Fruit fly (Drosophila melanogaster) whole organism, embryonic: Measurements from ENCODE around the gene CG10959.

Source experiments
- CG10431 ChIP-seq: fragments of 200-800 bp; sonication (Bioruptor generic); optimal IDR thresholded peaks from 3 replicates; lab custom pipeline; 2018; ENCODE audit warnings: missing biosample characterization, mild to moderate bottlenecking, missing genetic modification characterization
- CG10654 ChIP-seq: fragments of 200-800 bp; sonication (Bioruptor generic); optimal IDR thresholded peaks from 2 replicates; lab custom pipeline; 2016; ENCODE audit warnings: missing biosample characterization, missing genetic modification characterization
- CG12071 ChIP-seq: fragments of 200-800 bp; sonication (Bioruptor generic); optimal IDR thresholded peaks from 3 replicates; lab custom pipeline; 2018; ENCODE audit warnings: missing biosample characterization, mild to moderate bottlenecking, missing genetic modification characterization
- CG12744 ChIP-seq: fragments of 200-800 bp; sonication (Bioruptor generic); optimal IDR thresholded peaks from 2 replicates; lab custom pipeline; 2016; ENCODE audit warnings: missing biosample characterization, missing genetic modification characterization
- CG13296 ChIP-seq: fragments of 200-800 bp; sonication (Bioruptor generic); optimal IDR thresholded peaks from 3 replicates; lab custom pipeline; 2018; ENCODE audit warnings: missing biosample characterization, mild to moderate bottlenecking, missing genetic modification characterization
- CG14014 ChIP-seq: fragments of 200-800 bp; sonication (Bioruptor generic); IDR thresholded peaks from 2 replicates; pipeline ENCODE4 v1.3.6; 2022; ENCODE audit warnings: missing biosample characterization, missing genetic modification characterization
- CG15601 ChIP-seq: fragments of 200-800 bp; sonication (Bioruptor generic); optimal IDR thresholded peaks from 3 replicates; lab custom pipeline; 2019; ENCODE audit warnings: missing biosample characterization, mild to moderate bottlenecking, missing genetic modification characterization, moderate library complexity
- CG15696 ChIP-seq: fragments of 200-800 bp; sonication (Bioruptor generic); optimal IDR thresholded peaks from 2 replicates; lab custom pipeline; 2019; ENCODE audit warnings: missing biosample characterization, mild to moderate bottlenecking, missing genetic modification characterization, moderate library complexity
- CG17829 ChIP-seq: fragments of 200-800 bp; optimal IDR thresholded peaks from 2 replicates; lab custom pipeline; 2019; ENCODE audit warnings: missing biosample characterization, mild to moderate bottlenecking, missing genetic modification characterization, moderate library complexity
- CG4404 ChIP-seq: fragments of 200-800 bp; sonication (Bioruptor generic); IDR thresholded peaks from 2 replicates; pipeline ENCODE4 v1.3.6; 2022; ENCODE audit warnings: missing biosample characterization, missing genetic modification characterization
- CG4730 ChIP-seq: fragments of 200-800 bp; sonication (Bioruptor generic); IDR thresholded peaks from 2 replicates; pipeline ENCODE4 v1.3.6; 2022; ENCODE audit warnings: missing biosample characterization, missing genetic modification characterization
- CG5180 ChIP-seq: fragments of 200-800 bp; sonication (Bioruptor generic); optimal IDR thresholded peaks from 3 replicates; lab custom pipeline; 2017; ENCODE audit warnings: missing biosample characterization, missing genetic modification characterization, mild to moderate bottlenecking, moderate library complexity, missing genetic modification reagents
- CG5245 ChIP-seq: fragments of 200-800 bp; sonication (Bioruptor generic); optimal IDR thresholded peaks from 3 replicates; lab custom pipeline; 2016; ENCODE audit warnings: missing biosample characterization, missing genetic modification characterization
- CG6272 ChIP-seq: fragments of 200-800 bp; sonication (Bioruptor generic); IDR thresholded peaks from 2 replicates; pipeline ENCODE4 v1.3.6; 2022; ENCODE audit warnings: missing biosample characterization, missing genetic modification characterization
- Chrac-16 ChIP-seq: fragments of 200-800 bp; sonication (Bioruptor generic); optimal IDR thresholded peaks from 3 replicates; lab custom pipeline; 2016; ENCODE audit warnings: missing biosample characterization, missing genetic modification characterization
- CoRest ChIP-seq: fragments of 200-800 bp; sonication (Bioruptor generic); optimal IDR thresholded peaks from 3 replicates; lab custom pipeline; 2018; ENCODE audit warnings: missing biosample characterization, mild to moderate bottlenecking, missing genetic modification characterization, moderate library complexity
- D19B ChIP-seq: fragments of 200-800 bp; sonication (Bioruptor generic); optimal IDR thresholded peaks from 2 replicates; lab custom pipeline; 2017; ENCODE audit warnings: missing biosample characterization, mild to moderate bottlenecking, missing genetic modification characterization
- Dbx ChIP-seq: fragments of 200-800 bp; sonication (Bioruptor generic); IDR thresholded peaks from 3 replicates; pipeline ENCODE4 v1.3.6; 2022; ENCODE audit warnings: missing biosample characterization, missing genetic modification characterization
- Ets97D ChIP-seq: fragments of 200-800 bp; sonication (Bioruptor generic); optimal IDR thresholded peaks from 3 replicates; lab custom pipeline; 2016; ENCODE audit warnings: missing biosample characterization, missing genetic modification characterization
- Fer2 ChIP-seq: fragments of 200-800 bp; sonication (Bioruptor generic); optimal IDR thresholded peaks from 2 replicates; lab custom pipeline; 2018; ENCODE audit warnings: missing biosample characterization, mild to moderate bottlenecking, missing genetic modification characterization, moderate library complexity
- GATAe ChIP-seq: fragments of 200-800 bp; sonication (Bioruptor generic); conservative IDR thresholded peaks from 2 replicates; pipeline ENCODE4 v1.3.6; 2022; ENCODE audit warnings: missing biosample characterization, missing genetic modification characterization
- HLH54F ChIP-seq: fragments of 200-800 bp; sonication (Bioruptor generic); optimal IDR thresholded peaks from 3 replicates; lab custom pipeline; 2016; ENCODE audit warnings: missing biosample characterization, missing genetic modification characterization
- Hsf ChIP-seq: fragments of 200-800 bp; sonication (Bioruptor generic); optimal IDR thresholded peaks from 3 replicates; lab custom pipeline; 2016; ENCODE audit warnings: missing biosample characterization, missing genetic modification characterization
- MBD-R2 ChIP-seq: fragments of 200-800 bp; sonication (Bioruptor generic); IDR thresholded peaks from 2 replicates; pipeline ENCODE4 v1.3.6; 2022; ENCODE audit warnings: missing biosample characterization, missing genetic modification characterization
- Med ChIP-seq: fragments of 200-800 bp; sonication (Bioruptor generic); peaks from one replicate; lab custom pipeline; 2016; ENCODE audit warnings: missing biosample characterization, missing genetic modification characterization, mild to moderate bottlenecking, inconsistent platforms, moderate library complexity
- Mrtf ChIP-seq: fragments of 200-800 bp; sonication (Bioruptor generic); IDR thresholded peaks from 3 replicates; pipeline ENCODE4 v1.3.6; 2022; ENCODE audit warnings: missing biosample characterization, missing genetic modification characterization
- Scr ChIP-seq: fragments of 200-800 bp; sonication (Bioruptor generic); IDR thresholded peaks from 2 replicates; pipeline ENCODE4 v1.3.6; 2022; ENCODE audit warnings: missing biosample characterization, missing genetic modification characterization; ENCODE audit not compliant: partially characterized antibody
- Sox100B ChIP-seq: fragments of 200-800 bp; sonication (Bioruptor generic); optimal IDR thresholded peaks from 3 replicates; lab custom pipeline; 2018; ENCODE audit warnings: missing biosample characterization, mild to moderate bottlenecking, missing genetic modification characterization
- Sox102F ChIP-seq: fragments of 200-800 bp; sonication (Bioruptor generic); optimal IDR thresholded peaks from 2 replicates; lab custom pipeline; 2018; ENCODE audit warnings: missing biosample characterization, mild to moderate bottlenecking, missing genetic modification characterization, moderate library complexity
- TFAM ChIP-seq: fragments of 200-800 bp; sonication (Bioruptor generic); optimal IDR thresholded peaks from 2 replicates; lab custom pipeline; 2017; ENCODE audit warnings: missing biosample characterization, missing genetic modification characterization, inconsistent platforms
- Vsx1 ChIP-seq: fragments of 200-800 bp; sonication (Bioruptor generic); optimal IDR thresholded peaks from 2 replicates; lab custom pipeline; 2017; ENCODE audit warnings: missing biosample characterization, mild to moderate bottlenecking, missing genetic modification characterization, missing genetic modification reagents
- Xrp1 ChIP-seq: fragments of 200-800 bp; sonication (Bioruptor generic); IDR thresholded peaks from 2 replicates; pipeline ENCODE4 v1.3.6; 2022; ENCODE audit warnings: missing biosample characterization, missing genetic modification characterization
- YL-1 ChIP-seq: fragments of 200-800 bp; sonication (Bioruptor generic); optimal IDR thresholded peaks from 3 replicates; lab custom pipeline; 2017; ENCODE audit warnings: missing biosample characterization, mild to moderate bottlenecking, missing genetic modification characterization
- ara ChIP-seq: fragments of 200-800 bp; sonication (Bioruptor generic); IDR thresholded peaks from 2 replicates; pipeline ENCODE4 v1.3.6; 2022; ENCODE audit warnings: missing biosample characterization, missing genetic modification characterization
- bbx ChIP-seq: fragments of 200-800 bp; sonication (Bioruptor generic); IDR thresholded peaks from 2 replicates; pipeline ENCODE4 v1.3.6; 2022; ENCODE audit warnings: missing biosample characterization, missing genetic modification characterization; ENCODE audit not compliant: partially characterized antibody
- chif ChIP-seq, 2 experiments: fragments of 200-800 bp; sonication (Bioruptor generic); optimal IDR thresholded peaks; 3 replicates each; lab custom pipeline; 2016; ENCODE audit warnings: missing biosample characterization in 2 of 2, missing genetic modification characterization in 2 of 2
- chm ChIP-seq: fragments of 200-800 bp; sonication (Bioruptor generic); IDR thresholded peaks from 2 replicates; pipeline ENCODE4 v1.3.6; 2022; ENCODE audit warnings: missing biosample characterization, missing genetic modification characterization
- danr ChIP-seq: fragments of 200-800 bp; sonication (Bioruptor generic); IDR thresholded peaks from 2 replicates; pipeline ENCODE4 v1.3.6; 2022; ENCODE audit warnings: missing biosample characterization, missing genetic modification characterization
- ftz-f1 ChIP-seq: fragments of 200-800 bp; sonication (Bioruptor generic); optimal IDR thresholded peaks from 2 replicates; lab custom pipeline; 2016; ENCODE audit warnings: missing biosample characterization, missing genetic modification characterization
- lmd ChIP-seq: fragments of 200-800 bp; sonication (Bioruptor generic); IDR thresholded peaks from 2 replicates; pipeline ENCODE4 v1.3.6; 2022; ENCODE audit warnings: missing biosample characterization, missing genetic modification characterization
- nmo ChIP-seq: fragments of 200-800 bp; sonication (Bioruptor generic); optimal IDR thresholded peaks from 2 replicates; lab custom pipeline; 2018; ENCODE audit warnings: missing biosample characterization, mild to moderate bottlenecking, missing genetic modification characterization, moderate library complexity
- pfk ChIP-seq: fragments of 200-800 bp; sonication (Bioruptor generic); optimal IDR thresholded peaks from 2 replicates; lab custom pipeline; 2018; ENCODE audit warnings: missing biosample characterization, mild to moderate bottlenecking, missing genetic modification characterization, moderate library complexity
- sc ChIP-seq, 3 experiments: fragments of >200 bp in 2 of 3; fragments of 200-800 bp in 1 of 3; sonication (Bioruptor generic) in 1 of 3; optimal IDR thresholded peaks; 2 replicates in 2 of 3; 3 replicates in 1 of 3; lab custom pipeline; 2017; ENCODE audit warnings: mild to moderate bottlenecking in 1 of 3, missing biosample characterization in 1 of 3, missing genetic modification characterization in 1 of 3, missing genetic modification reagents in 1 of 3
- seq ChIP-seq: fragments of 200-800 bp; sonication (Bioruptor generic); IDR thresholded peaks from 2 replicates; pipeline ENCODE4 v1.3.6; 2022; ENCODE audit warnings: missing biosample characterization, missing genetic modification characterization
- slou ChIP-seq: fragments of 200-800 bp; sonication (Bioruptor generic); optimal IDR thresholded peaks from 3 replicates; lab custom pipeline; 2016; ENCODE audit warnings: missing biosample characterization, missing genetic modification characterization
- sqz ChIP-seq: fragments of 200-800 bp; sonication (Bioruptor generic); optimal IDR thresholded peaks from 3 replicates; lab custom pipeline; 2018; ENCODE audit warnings: missing biosample characterization, mild to moderate bottlenecking, missing genetic modification characterization
- sug ChIP-seq: fragments of 200-800 bp; optimal IDR thresholded peaks from 2 replicates; lab custom pipeline; 2019; ENCODE audit warnings: missing biosample characterization, mild to moderate bottlenecking, missing genetic modification characterization, moderate library complexity
- trem ChIP-seq: fragments of 200-800 bp; optimal IDR thresholded peaks from 3 replicates; lab custom pipeline; 2019; ENCODE audit warnings: missing biosample characterization, mild to moderate bottlenecking, missing genetic modification characterization, moderate library complexity
- vvl ChIP-seq: fragments of 200-800 bp; sonication (Bioruptor generic); IDR thresholded peaks from 2 replicates; pipeline ENCODE4 v1.3.6; 2022; ENCODE audit warnings: missing biosample characterization, missing genetic modification characterization
- zf30C ChIP-seq: fragments of 200-800 bp; sonication (Bioruptor generic); optimal IDR thresholded peaks from 3 replicates; lab custom pipeline; 2018; ENCODE audit warnings: missing biosample characterization, mild to moderate bottlenecking, missing genetic modification characterization
- zfh1 ChIP-seq: fragments of 200-800 bp; sonication (Bioruptor generic); IDR thresholded peaks from 3 replicates; pipeline ENCODE4 v1.3.6; 2022; ENCODE audit warnings: missing biosample characterization, missing genetic modification characterization

CG10959 gene

DNA sequence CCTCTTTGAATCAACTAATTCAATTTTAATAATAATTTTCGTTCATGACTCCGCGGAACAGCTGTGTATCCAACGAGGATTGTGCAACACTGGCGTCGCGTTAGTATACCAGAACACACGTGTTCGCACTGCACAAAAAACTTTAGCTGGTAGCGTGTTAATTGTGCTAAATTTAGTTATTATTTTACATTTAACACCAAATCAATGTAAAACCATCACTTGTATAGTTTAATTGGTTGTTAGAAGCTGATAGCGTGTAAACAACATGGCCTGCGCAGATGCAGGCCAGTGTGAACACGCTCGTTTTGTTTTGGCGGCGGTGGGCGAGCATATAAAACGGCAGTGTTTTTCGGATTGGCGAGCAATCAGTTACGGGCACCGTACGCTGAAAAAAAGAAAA lies 8.7 kb downstream of the CG10959 start, which contains the start of the genes Traf6 and GIIIspla2 (continued):
- TF ChIP-seq Ets97D (GFP tag; lab: Kevin White, UChicago) (peak; percentile 61), seq (GFP tag; lab: Robert Waterston, UW) (peak; percentile 56), bbx (no peak), Vsx1 (no peak), CG15696 (tag; lab: Kevin White, UChicago) (peak; percentile 65), Dbx (peak; percentile 81), chif (GFP tag; optimal IDR thresholded peaks at IDR 0.05; lab: Kevin White, UChicago) (peak; percentile 55 to 61), CG10654 (peak; percentile 55), sug (tag; lab: Kevin White, UChicago) (peak; percentile 84), CG6272 (GFP tag; lab: Robert Waterston, UW) (peak; percentile 67), CG10431 (GFP tag; lab: Kevin White, UChicago) (no peak), sc (optimal IDR thresholded peaks at IDR 0.05; lab: Kevin White, UChicago) (no peak), sc (GFP tag; optimal IDR thresholded peaks at IDR 0.05; lab: Kevin White, UChicago) (no peak), sqz (GFP tag; lab: Kevin White, UChicago) (no peak), MBD-R2 (GFP tag; lab: Robert Waterston, UW) (peak; percentile 95), TFAM (GFP tag; lab: Kevin White, UChicago) (no peak), GATAe (GFP tag; lab: Robert Waterston, UW) (peak; percentile 46; the same call in 1 of the 2 replicates), danr (GFP tag; lab: Robert Waterston, UW) (no peak), ftz-f1 (GFP tag; lab: Kevin White, UChicago) (peak; percentile 41), CG12744 (peak; percentile 14), CG14014 (GFP tag; lab: Robert Waterston, UW) (peak; percentile 73), nmo (peak; percentile 83), CoRest (tag; lab: Kevin White, UChicago) (peak; percentile 82), Sox102F (GFP tag; lab: Kevin White, UChicago) (no peak), CG17829 (tag; lab: Kevin White, UChicago) (peak; percentile 77), Scr (GFP tag; lab: Robert Waterston, UW) (peak; percentile 49), CG13296 (GFP tag; lab: Kevin White, UChicago) (peak; percentile 67), CG4730 (GFP tag; lab: Robert Waterston, UW) (peak; percentile 44), CG4404 (GFP tag; lab: Robert Waterston, UW) (peak; percentile 66), zfh1 (GFP tag; lab: Robert Waterston, UW) (peak; percentile 83), slou (peak; percentile 38), vvl (peak; percentile 82), Med (GFP tag; lab: Kevin White, UChicago) (peak; percentile 96), CG5245 (GFP tag; lab: Kevin White, UChicago) (peak; percentile 49), D19B (peak; percentile 65), CG15601 (tag; lab: Kevin White, UChicago) (peak; percentile 37), ara (peak; percentile 79), CG5180 (GFP tag; lab: Kevin White, UChicago) (no peak), pfk (GFP tag; lab: Kevin White, UChicago) (no peak), Sox100B (GFP tag; lab: Kevin White, UChicago) (no peak), YL-1 (GFP tag; lab: Kevin White, UChicago) (peak; percentile 19), Chrac-16 (GFP tag; lab: Kevin White, UChicago) (peak; percentile 60), Hsf (GFP tag; lab: Kevin White, UChicago) (peak; percentile 70), Mrtf (GFP tag; lab: Robert Waterston, UW) (peak; percentile 68; the same call in 1 of the 3 replicates), Fer2 (peak; percentile 53), zf30C (GFP tag; lab: Kevin White, UChicago) (no peak), Xrp1 (GFP tag; lab: Robert Waterston, UW) (peak; percentile 81), lmd (GFP tag; lab: Robert Waterston, UW) (peak; percentile 82), chm (GFP tag; lab: Robert Waterston, UW) (peak; percentile 44; the same call in 1 of the 2 replicates), HLH54F (GFP tag; lab: Kevin White, UChicago) (peak; percentile 78), CG12071 (peak; percentile 31), trem (tag; lab: Kevin White, UChicago) (peak; percentile 83)
